Worm (Caenorhabditis elegans) whole organism, L4 larva: ENCODE results near the gene Y57G11C.1147.
"Not testable (repeated sequence)": the region's sequence is repeated elsewhere in the genome, so short reads cannot be mapped to it uniquely, and the experiment has no call there.

Source experiments
- D1046.2 ChIP-seq: fragments of 200-800 bp; sonication (Bioruptor generic); IDR thresholded peaks from 2 replicates; pipeline ENCODE4 v1.3.6; 2022; ENCODE audit warnings: missing genetic modification characterization, missing compliant biosample characterization
- F10B5.3 ChIP-seq: sonication (generic microtip); optimal IDR thresholded peaks from 2 replicates; lab custom pipeline; 2016; ENCODE audit warnings: mild to moderate bottlenecking, missing genetic modification characterization, missing compliant biosample characterization
- F37D6.2 ChIP-seq: sonication (generic microtip); optimal IDR thresholded peaks from 2 replicates; lab custom pipeline; 2016; ENCODE audit warnings: mild to moderate bottlenecking, missing genetic modification characterization, missing compliant biosample characterization
- F44E2.7 ChIP-seq: fragments of 200-800 bp; sonication (Bioruptor generic); IDR thresholded peaks from 2 replicates; pipeline ENCODE4 v2.1.2; 2022; ENCODE audit warnings: missing genetic modification characterization, missing compliant biosample characterization
- R02D3.7 ChIP-seq: fragments of 150-350 bp; sonication (generic microtip); optimal IDR thresholded peaks from 3 replicates; lab custom pipeline; 2014; ENCODE audit warnings: missing biosample characterization, missing genetic modification characterization
- Y105C5A.15 ChIP-seq: fragments of 200-800 bp; sonication (Bioruptor generic); IDR thresholded peaks from 2 replicates; pipeline ENCODE4 v1.3.6; 2022; ENCODE audit warnings: missing genetic modification characterization, missing compliant biosample characterization
- Y5F2A.4 ChIP-seq: fragments of 200-800 bp; sonication (Bioruptor generic); optimal IDR thresholded peaks from 2 replicates; lab custom pipeline; 2018; ENCODE audit warnings: mild to moderate bottlenecking, missing genetic modification characterization, missing compliant biosample characterization
- Y75B8A.6 ChIP-seq: fragments of 200-800 bp; sonication (Bioruptor generic); IDR thresholded peaks from 2 replicates; pipeline ENCODE4 v1.3.6; 2022; ENCODE audit warnings: missing genetic modification reagents, missing genetic modification characterization, missing compliant biosample characterization
- ZK337.2 ChIP-seq: fragments of 200-800 bp; sonication (Bioruptor generic); IDR thresholded peaks from 2 replicates; pipeline ENCODE4 v1.3.6; 2022; ENCODE audit warnings: missing genetic modification reagents, missing genetic modification characterization, missing compliant biosample characterization
- ZK546.5 ChIP-seq, 2 experiments: sonication (generic microtip); optimal IDR thresholded peaks; 2 replicates each; lab custom pipeline; 2017; ENCODE audit warnings: missing biosample characterization in 2 of 2, missing genetic modification characterization in 2 of 2
- aha-1 ChIP-seq: fragments of 150-350 bp; peaks from one replicate; lab custom pipeline; 2014; ENCODE audit warnings: missing biosample characterization, missing genetic modification characterization
- ama-1 ChIP-seq: fragments of 150-350 bp; optimal IDR thresholded peaks from 2 replicates; lab custom pipeline; 2014; ENCODE audit warnings: inconsistent platforms, mixed read lengths
- attf-4 ChIP-seq: sonication (generic microtip); optimal IDR thresholded peaks from 3 replicates; lab custom pipeline; 2017; ENCODE audit warnings: missing biosample characterization, missing genetic modification characterization
- ceh-82 ChIP-seq: sonication (generic microtip); optimal IDR thresholded peaks from 2 replicates; lab custom pipeline; 2017; ENCODE audit warnings: missing biosample characterization, missing genetic modification characterization
- ctbp-1 ChIP-seq: fragments of 200-800 bp; sonication (Bioruptor generic); IDR thresholded peaks from 2 replicates; pipeline ENCODE4 v1.3.6; 2022; ENCODE audit warnings: missing genetic modification reagents, missing genetic modification characterization, missing compliant biosample characterization
- daf-16 ChIP-seq, 3 experiments: sonication (generic microtip); optimal IDR thresholded peaks; 2 replicates each; lab custom pipeline; 2016 to 2017; ENCODE audit warnings: missing genetic modification characterization in 3 of 3, missing genetic modification reagents in 3 of 3, mild to moderate bottlenecking in 2 of 3, missing compliant biosample characterization in 2 of 3, missing biosample characterization in 1 of 3, moderate library complexity in 1 of 3
- daf-8 ChIP-seq: fragments of 200-800 bp; sonication (Bioruptor generic); IDR thresholded peaks from 2 replicates; pipeline ENCODE4 v1.3.6; 2022; ENCODE audit warnings: missing genetic modification characterization, missing compliant biosample characterization
- dmd-9 ChIP-seq: fragments of 200-800 bp; sonication (Bioruptor generic); IDR thresholded peaks from 2 replicates; pipeline ENCODE4 v1.3.6; 2022; ENCODE audit warnings: missing genetic modification reagents, missing genetic modification characterization, missing compliant biosample characterization
- dpl-1 ChIP-seq: fragments of 150-350 bp; optimal IDR thresholded peaks from 2 replicates; lab custom pipeline; 2014; ENCODE audit warnings: missing biosample characterization, missing genetic modification reagents, missing genetic modification characterization
- duxl-1 ChIP-seq: sonication (generic microtip); optimal IDR thresholded peaks from 2 replicates; lab custom pipeline; 2016; ENCODE audit warnings: mild to moderate bottlenecking, missing genetic modification characterization, moderate library complexity, missing compliant biosample characterization; ENCODE audit not compliant: poor library complexity
- egl-27 ChIP-seq: sonication (generic microtip); optimal IDR thresholded peaks from 3 replicates; lab custom pipeline; 2017; ENCODE audit warnings: missing biosample characterization, missing genetic modification reagents, missing genetic modification characterization
- hlh-30 ChIP-seq: sonication (generic microtip); optimal IDR thresholded peaks from 2 replicates; lab custom pipeline; 2017; ENCODE audit warnings: antibody characterized with exemption, mild to moderate bottlenecking, missing genetic modification characterization, missing compliant biosample characterization; ENCODE audit not compliant: insufficient read depth
- hmg-1.1 ChIP-seq: fragments of 200-800 bp; sonication (Bioruptor generic); IDR thresholded peaks from 2 replicates; pipeline ENCODE4 v1.3.6; 2022; ENCODE audit warnings: missing genetic modification reagents, missing genetic modification characterization, missing compliant biosample characterization
- jun-1 ChIP-seq: fragments of 150-350 bp; optimal IDR thresholded peaks from 2 replicates; lab custom pipeline; 2014; ENCODE audit warnings: missing biosample characterization, missing genetic modification reagents, missing genetic modification characterization
- lim-7 ChIP-seq: fragments of 200-800 bp; sonication (Bioruptor generic); IDR thresholded peaks from 2 replicates; pipeline ENCODE4 v1.3.6; 2022; ENCODE audit warnings: missing genetic modification characterization, missing compliant biosample characterization
- lin-15B ChIP-seq: fragments of 150-350 bp; sonication (generic microtip); optimal IDR thresholded peaks from 3 replicates; lab custom pipeline; 2014; ENCODE audit warnings: missing biosample characterization, missing genetic modification characterization
- lin-38 ChIP-seq: fragments of 200-800 bp; sonication (Bioruptor generic); IDR thresholded peaks from 2 replicates; pipeline ENCODE4 v1.3.6; 2022; ENCODE audit warnings: missing genetic modification reagents, missing genetic modification characterization, missing compliant biosample characterization
- lsy-2 ChIP-seq, 2 experiments: fragments of 150-350 bp in 1 of 2; sonication (generic microtip) in 1 of 2; optimal IDR thresholded peaks; 2 replicates each; lab custom pipeline; 2014 to 2017; ENCODE audit warnings: missing biosample characterization in 2 of 2, missing genetic modification characterization in 2 of 2
- mes-2 ChIP-seq: sonication (generic microtip); optimal IDR thresholded peaks from 2 replicates; lab custom pipeline; 2016; ENCODE audit warnings: missing genotype, mild to moderate bottlenecking, missing genetic modification characterization, missing compliant biosample characterization; ENCODE audit not compliant: poor library complexity, severe bottlenecking
- mxl-2 ChIP-seq: fragments of 200-800 bp; sonication (Bioruptor generic); conservative IDR thresholded peaks from 2 replicates; pipeline ENCODE4 v1.3.6; 2022; ENCODE audit warnings: missing genetic modification reagents, missing genetic modification characterization, missing compliant biosample characterization
- mxl-3 ChIP-seq: fragments of 200-800 bp; sonication (Bioruptor generic); optimal IDR thresholded peaks from 2 replicates; lab custom pipeline; 2018; ENCODE audit warnings: mild to moderate bottlenecking, missing genetic modification characterization, missing compliant biosample characterization
- nhr-237 ChIP-seq: sonication (generic microtip); optimal IDR thresholded peaks from 2 replicates; lab custom pipeline; 2017; ENCODE audit warnings: missing biosample characterization, missing genetic modification characterization
- nhr-48 ChIP-seq: sonication (generic microtip); optimal IDR thresholded peaks from 2 replicates; lab custom pipeline; 2016; ENCODE audit warnings: mild to moderate bottlenecking, missing genetic modification characterization, missing compliant biosample characterization
- nhr-6 ChIP-seq: fragments of 150-350 bp; optimal IDR thresholded peaks from 2 replicates; lab custom pipeline; 2014; ENCODE audit warnings: missing biosample characterization, missing genetic modification characterization
- nhr-76 ChIP-seq: fragments of 150-350 bp; optimal IDR thresholded peaks from 2 replicates; lab custom pipeline; 2014; ENCODE audit warnings: missing biosample characterization, missing genetic modification characterization
- nhr-77 ChIP-seq: fragments of 150-350 bp; optimal IDR thresholded peaks from 2 replicates; lab custom pipeline; 2014; ENCODE audit warnings: missing biosample characterization, missing genetic modification characterization
- saeg-2 ChIP-seq: fragments of 200-800 bp; sonication (Bioruptor generic); IDR thresholded peaks from 2 replicates; pipeline ENCODE4 v1.3.6; 2022; ENCODE audit warnings: missing genetic modification reagents, missing genetic modification characterization, missing compliant biosample characterization
- sdz-12 ChIP-seq: fragments of 200-800 bp; sonication (Bioruptor generic); optimal IDR thresholded peaks from 2 replicates; lab custom pipeline; 2018; ENCODE audit warnings: mild to moderate bottlenecking, missing genetic modification characterization, missing compliant biosample characterization
- set-16 ChIP-seq: fragments of 200-800 bp; sonication (Bioruptor generic); IDR thresholded peaks from 2 replicates; pipeline ENCODE4 v1.3.6; 2022; ENCODE audit warnings: missing genetic modification reagents, missing genetic modification characterization, missing compliant biosample characterization
- snpc-4 ChIP-seq: fragments of 150-350 bp; optimal IDR thresholded peaks from 2 replicates; lab custom pipeline; 2014; ENCODE audit warnings: missing biosample characterization, missing genetic modification characterization
- spr-1 ChIP-seq: sonication (generic microtip); optimal IDR thresholded peaks from 2 replicates; lab custom pipeline; 2016; ENCODE audit warnings: mild to moderate bottlenecking, missing genetic modification characterization, missing compliant biosample characterization
- unc-130 ChIP-seq: sonication (generic microtip); optimal IDR thresholded peaks from 2 replicates; lab custom pipeline; 2016; ENCODE audit warnings: missing genetic modification reagents, missing genetic modification characterization, missing compliant biosample characterization
- unc-39 ChIP-seq: sonication (generic microtip); optimal IDR thresholded peaks from 2 replicates; lab custom pipeline; 2017; ENCODE audit warnings: missing biosample characterization, missing genetic modification characterization
- vab-7 ChIP-seq: fragments of 200-800 bp; sonication (Bioruptor generic); IDR thresholded peaks from 2 replicates; pipeline ENCODE4 v1.3.6; 2022; ENCODE audit warnings: missing genetic modification reagents, missing genetic modification characterization, missing compliant biosample characterization
- zag-1 ChIP-seq: fragments of 150-350 bp; optimal IDR thresholded peaks from 2 replicates; lab custom pipeline; 2014; ENCODE audit warnings: missing biosample characterization, missing genetic modification characterization
- zfp-3 ChIP-seq: fragments of 200-800 bp; sonication (Bioruptor generic); conservative IDR thresholded peaks from 2 replicates; pipeline ENCODE4 v1.3.6; 2022; ENCODE audit warnings: missing genetic modification reagents, missing genetic modification characterization, missing compliant biosample characterization
- zip-11 ChIP-seq: fragments of 200-800 bp; sonication (Bioruptor generic); IDR thresholded peaks from 2 replicates; pipeline ENCODE4 v1.3.6; 2022; ENCODE audit warnings: missing genetic modification characterization, missing compliant biosample characterization
- zip-2 ChIP-seq: fragments of 150-350 bp; optimal IDR thresholded peaks from 2 replicates; lab custom pipeline; 2014; ENCODE audit warnings: missing biosample characterization, missing genetic modification characterization

The Y57G11C.1147 gene

DNA sequence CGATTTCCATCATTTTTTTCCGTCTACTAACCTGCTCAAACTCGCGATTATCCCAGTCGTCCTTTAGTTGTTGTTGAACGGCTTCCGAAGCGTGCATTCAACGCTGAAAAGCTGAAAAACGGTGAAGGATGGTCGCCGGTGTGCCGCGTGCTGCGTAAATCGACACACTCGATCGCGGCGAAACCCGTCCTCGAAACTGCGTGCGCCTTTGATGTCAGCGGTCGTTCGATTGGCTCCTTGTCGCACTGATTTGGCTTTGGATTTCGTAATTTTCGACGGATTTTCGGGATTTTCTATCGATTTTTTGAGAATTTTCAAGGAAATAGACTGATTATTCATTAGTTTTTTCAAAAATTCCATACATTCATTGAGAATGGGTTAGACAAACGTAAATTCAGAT is at the start of gene Y57G11C.1147, which contains the start of gene nuo-3:
TSS of gene Y57G11C.1147 (minus strand) at position 161 of the 400 bp plus-strand sequence.
TSS of gene nuo-3 (minus strand) at position 191 of the 400 bp plus-strand sequence.
- no peak for TF ChIP-seq mxl-2 (GFP tag; lab: Robert Waterston, UW)
- no peak for TF ChIP-seq unc-130 (GFP tag; lab: Kevin White, UChicago)
- TF ChIP-seq unc-39 = no peak
- no peak for TF ChIP-seq daf-16 (GFP tag; optimal IDR thresholded peaks at IDR 0.05; lab: Kevin White, UChicago)
- TF ChIP-seq daf-16 (tag; optimal IDR thresholded peaks at IDR 0.05; lab: Kevin White, UChicago) = peak; percentile 15
- TF ChIP-seq nhr-6 (tag; lab: Kevin White, UChicago) = no peak
- 0 out of 2 replicates have a peak, but pooled peaks have one; percentile 14 for TF ChIP-seq hmg-1.1 (GFP tag; lab: Robert Waterston, UW)
- no peak for TF ChIP-seq ceh-82
- TF ChIP-seq lsy-2 (tag; optimal IDR thresholded peaks at IDR 0.05; lab: Kevin White, UChicago) = peak in 1 of 2 experiments; percentile 8
- no peak for TF ChIP-seq ZK546.5 (tag; optimal IDR thresholded peaks at IDR 0.05; lab: Kevin White, UChicago)
- TF ChIP-seq ZK337.2 (GFP tag; lab: Robert Waterston, UW) = no peak
- peak; percentile 26 for TF ChIP-seq aha-1 (tag; lab: Kevin White, UChicago)
- TF ChIP-seq R02D3.7 (tag; lab: Kevin White, UChicago) = peak; percentile 48
- no peak for TF ChIP-seq lin-38 (GFP tag; lab: Robert Waterston, UW)
- TF ChIP-seq mxl-3 (GFP tag; lab: Kevin White, UChicago) = peak; percentile 23
- TF ChIP-seq jun-1 = no peak
- no peak for TF ChIP-seq zip-2 (tag; lab: Kevin White, UChicago)
- TF ChIP-seq mes-2 (tag; lab: Kevin White, UChicago) = peak; percentile 38
- TF ChIP-seq dmd-9 (GFP tag; lab: Robert Waterston, UW) = no peak
- TF ChIP-seq D1046.2 (GFP tag; lab: Robert Waterston, UW) = no peak
- TF ChIP-seq set-16 (GFP tag; lab: Robert Waterston, UW) = peak; percentile 29; the same call in 1 of the 2 replicates
- TF ChIP-seq spr-1 (tag; lab: Kevin White, UChicago) = no peak
- TF ChIP-seq Y75B8A.6 (GFP tag; lab: Robert Waterston, UW) = no peak
- TF ChIP-seq snpc-4 = no peak
- TF ChIP-seq hlh-30 = peak; percentile 63
- TF ChIP-seq zfp-3 (GFP tag; lab: Robert Waterston, UW) = no peak
- peak; percentile 32 for TF ChIP-seq ama-1
- no peak for TF ChIP-seq egl-27 (tag; lab: Kevin White, UChicago)
- no peak for TF ChIP-seq vab-7 (GFP tag; lab: Robert Waterston, UW)
- TF ChIP-seq F37D6.2 (tag; lab: Kevin White, UChicago) = no peak
- TF ChIP-seq zip-11 (GFP tag; lab: Robert Waterston, UW) = no peak
- no peak for TF ChIP-seq ctbp-1 (GFP tag; lab: Robert Waterston, UW)

ce11 chrIV:14843062-14843461 is 45.7 kb upstream of the Y57G11C.1147 start, which contains the start of gene Y57G11C.20:
Gene Y57G11C.20, plus strand, starts transcription at chrIV:14843362.
- not testable (repeated sequence) for TF ChIP-seq zag-1 (tag; lab: Kevin White, UChicago); nhr-48 (tag; lab: Kevin White, UChicago); nhr-76
- TF ChIP-seq, all 104 proteins: peak for 0; not testable (repeated sequence) for 104

DNA sequence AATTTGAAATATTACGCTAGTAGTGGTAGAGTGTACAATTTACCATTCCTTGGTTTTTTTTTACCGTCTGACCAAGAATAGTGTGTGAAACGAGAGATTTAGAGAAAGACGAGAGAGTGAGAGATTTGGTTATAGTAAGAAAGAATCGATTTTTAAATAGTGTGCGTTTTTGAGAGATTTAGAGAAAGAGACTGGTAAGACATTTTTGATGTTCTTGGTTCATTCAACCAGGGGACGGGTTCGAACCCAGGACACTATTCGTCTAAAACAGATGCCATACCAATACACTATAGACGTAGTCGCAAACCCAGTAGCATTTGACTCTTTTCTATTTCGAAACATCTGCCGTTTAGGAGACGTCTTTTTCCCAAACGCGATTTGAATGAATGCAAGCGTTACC is 40.8 kb upstream of the Y57G11C.1147 start:
- TF ChIP-seq spr-1 (tag; lab: Kevin White, UChicago) (peak; percentile 74), nhr-237 (tag; lab: Kevin White, UChicago) (peak; percentile 20), duxl-1 (peak; percentile 93), F10B5.3 (peak; percentile 6), zag-1 (tag; lab: Kevin White, UChicago) (peak; percentile 36), dpl-1 (GFP tag; lab: Kevin White, UChicago) (peak; percentile 44), lin-15B (tag; lab: Kevin White, UChicago) (no peak), D1046.2 (GFP tag; lab: Robert Waterston, UW) (no peak), daf-8 (GFP tag; lab: Robert Waterston, UW) (no peak), saeg-2 (GFP tag; lab: Robert Waterston, UW) (no peak; the same call in 1 of the 2 replicates), nhr-6 (tag; lab: Kevin White, UChicago) (no peak), vab-7 (GFP tag; lab: Robert Waterston, UW) (no peak; the same call in 1 of the 2 replicates), nhr-77 (tag; lab: Kevin White, UChicago) (no peak), mxl-2 (GFP tag; lab: Robert Waterston, UW) (no peak), F44E2.7 (GFP tag; lab: Robert Waterston, UW) (no peak; the same call in 1 of the 2 replicates), Y5F2A.4 (GFP tag; lab: Kevin White, UChicago) (peak; percentile 62), Y105C5A.15 (GFP tag; lab: Robert Waterston, UW) (peak; percentile 90), hlh-30 (peak; percentile 68), sdz-12 (no peak), attf-4 (tag; lab: Kevin White, UChicago) (no peak), lim-7 (no peak), egl-27 (tag; lab: Kevin White, UChicago) (no peak)
